Worm (Caenorhabditis elegans) whole organism, L1 larva: ENCODE measurements around the gene nos-1.

Experiments
- C34B4.2 ChIP-seq: sonication (generic microtip); optimal IDR thresholded peaks from 2 replicates; lab custom pipeline; 2017; ENCODE audit warnings: mild to moderate bottlenecking, missing genetic modification characterization, missing compliant biosample characterization
- alr-1 ChIP-seq: fragments of 200-800 bp; sonication (Bioruptor generic); optimal IDR thresholded peaks from 2 replicates; lab custom pipeline; 2018; ENCODE audit warnings: borderline replicate concordance, mild to moderate bottlenecking, missing genetic modification characterization, missing compliant biosample characterization
- ama-1 ChIP-seq: fragments of 150-350 bp; optimal IDR thresholded peaks from 2 replicates; lab custom pipeline; 2014
- blmp-1 ChIP-seq: fragments of 150-350 bp; optimal IDR thresholded peaks from 2 replicates; lab custom pipeline; 2014; ENCODE audit warnings: missing biosample characterization, missing genetic modification characterization
- ceh-63 ChIP-seq: fragments of 200-800 bp; sonication (Bioruptor generic); optimal IDR thresholded peaks from 2 replicates; lab custom pipeline; 2018; ENCODE audit warnings: mild to moderate bottlenecking, missing genetic modification characterization, missing compliant biosample characterization
- ceh-88 ChIP-seq: fragments of 200-800 bp; sonication (Bioruptor generic); IDR thresholded peaks from 2 replicates; pipeline ENCODE4 v1.3.6; 2022; ENCODE audit warnings: missing genetic modification characterization, missing compliant biosample characterization
- ceh-90 ChIP-seq: sonication (generic microtip); optimal IDR thresholded peaks from 2 replicates; lab custom pipeline; 2016; ENCODE audit warnings: missing genetic modification characterization, missing compliant biosample characterization
- efl-1 ChIP-seq, 4 experiments: fragments of 150-350 bp; optimal IDR thresholded peaks in 3 of 4; peaks in 1 of 4; 1 replicate in 1 of 4; 2 replicates in 3 of 4; lab custom pipeline; 2014; ENCODE audit warnings: missing biosample characterization in 2 of 4, missing genetic modification characterization in 2 of 4, missing genetic modification reagents in 2 of 4
- efl-3 ChIP-seq: fragments of 200-800 bp; sonication (Bioruptor generic); optimal IDR thresholded peaks from 2 replicates; lab custom pipeline; 2018; ENCODE audit warnings: mild to moderate bottlenecking, missing genetic modification characterization, missing compliant biosample characterization
- egl-27 ChIP-seq, 2 experiments: fragments of 150-350 bp in 1 of 2; sonication (generic microtip); optimal IDR thresholded peaks; 3 replicates each; lab custom pipeline; 2017 to 2018; ENCODE audit warnings: missing biosample characterization in 2 of 2, missing genetic modification characterization in 2 of 2, missing genetic modification reagents in 2 of 2
- ets-5 ChIP-seq: fragments of 200-800 bp; sonication (Bioruptor generic); IDR thresholded peaks from 2 replicates; pipeline ENCODE4 v1.3.6; 2022; ENCODE audit warnings: missing genetic modification characterization, missing compliant biosample characterization
- fkh-8 ChIP-seq: sonication (generic microtip); optimal IDR thresholded peaks from 2 replicates; lab custom pipeline; 2016; ENCODE audit warnings: mild to moderate bottlenecking, missing genetic modification characterization, missing compliant biosample characterization
- fos-1 ChIP-seq: fragments of 150-350 bp; optimal IDR thresholded peaks from 2 replicates; lab custom pipeline; 2014; ENCODE audit warnings: missing biosample characterization, missing genetic modification characterization
- hlh-4 ChIP-seq: sonication (generic microtip); optimal IDR thresholded peaks from 2 replicates; lab custom pipeline; 2016; ENCODE audit warnings: mild to moderate bottlenecking, missing genetic modification characterization, missing compliant biosample characterization
- hpl-2 ChIP-seq: fragments of 150-350 bp; optimal IDR thresholded peaks from 2 replicates; lab custom pipeline; 2014; ENCODE audit warnings: missing biosample characterization, missing genetic modification reagents, missing genetic modification characterization
- irx-1 ChIP-seq: sonication (generic microtip); optimal IDR thresholded peaks from 2 replicates; lab custom pipeline; 2016; ENCODE audit warnings: missing genetic modification characterization, missing compliant biosample characterization
- isw-1 ChIP-seq: fragments of 200-800 bp; sonication (Bioruptor generic); IDR thresholded peaks from 2 replicates; pipeline ENCODE4 v1.3.6; 2022; ENCODE audit warnings: missing genetic modification characterization, missing compliant biosample characterization
- jun-1 ChIP-seq: fragments of 150-350 bp; optimal IDR thresholded peaks from 2 replicates; lab custom pipeline; 2014; ENCODE audit warnings: missing biosample characterization, missing genetic modification reagents, missing genetic modification characterization
- lin-14 ChIP-seq: fragments of 200-800 bp; sonication (Bioruptor generic); optimal IDR thresholded peaks from 2 replicates; lab custom pipeline; 2018; ENCODE audit warnings: mild to moderate bottlenecking, missing genetic modification characterization, moderate library complexity, missing compliant biosample characterization
- lin-35 ChIP-seq, 2 experiments: fragments of 150-350 bp; optimal IDR thresholded peaks; 2 replicates each; lab custom pipeline; 2014; ENCODE audit warnings: missing biosample characterization in 2 of 2, missing genetic modification characterization in 2 of 2, missing genetic modification reagents in 2 of 2
- lin-39 ChIP-seq: fragments of 150-350 bp; optimal IDR thresholded peaks from 2 replicates; lab custom pipeline; 2014; ENCODE audit warnings: missing biosample characterization, missing genetic modification reagents, missing genetic modification characterization
- mdl-1 ChIP-seq, 2 experiments: fragments of 150-350 bp; optimal IDR thresholded peaks; 2 replicates each; lab custom pipeline; 2014 to 2017; ENCODE audit warnings: missing biosample characterization in 2 of 2, missing genetic modification characterization in 2 of 2, inconsistent platforms in 1 of 2
- mef-2 ChIP-seq: fragments of 150-350 bp; optimal IDR thresholded peaks from 2 replicates; lab custom pipeline; 2014; ENCODE audit warnings: missing biosample characterization, missing genetic modification characterization
- nhr-28 ChIP-seq: fragments of 150-350 bp; optimal IDR thresholded peaks from 2 replicates; lab custom pipeline; 2014; ENCODE audit warnings: missing biosample characterization, missing genetic modification characterization
- nhr-47 ChIP-seq: sonication (generic microtip); optimal IDR thresholded peaks from 2 replicates; lab custom pipeline; 2016; ENCODE audit warnings: mild to moderate bottlenecking, missing genetic modification characterization, moderate library complexity, missing compliant biosample characterization
- nhr-90 ChIP-seq: sonication (generic microtip); optimal IDR thresholded peaks from 2 replicates; lab custom pipeline; 2016; ENCODE audit warnings: mild to moderate bottlenecking, missing genetic modification characterization, missing compliant biosample characterization; ENCODE audit not compliant: poor library complexity
- pag-3 ChIP-seq: sonication (generic microtip); optimal IDR thresholded peaks from 2 replicates; lab custom pipeline; 2017; ENCODE audit warnings: missing genetic modification characterization, mild to moderate bottlenecking, missing compliant biosample characterization, antibody characterized with exemption, borderline replicate concordance; ENCODE audit not compliant: insufficient read depth
- rnt-1 ChIP-seq: sonication (generic microtip); optimal IDR thresholded peaks from 2 replicates; lab custom pipeline; 2016; ENCODE audit warnings: mild to moderate bottlenecking, missing genetic modification characterization, moderate library complexity, missing compliant biosample characterization
- snu-23 ChIP-seq: sonication (generic microtip); optimal IDR thresholded peaks from 2 replicates; lab custom pipeline; 2016; ENCODE audit warnings: missing genetic modification characterization, missing compliant biosample characterization
- sptf-1 ChIP-seq: fragments of 150-350 bp; optimal IDR thresholded peaks from 2 replicates; lab custom pipeline; 2014; ENCODE audit warnings: missing biosample characterization, missing genetic modification characterization
- sup-37 ChIP-seq: fragments of 200-800 bp; sonication (Bioruptor generic); optimal IDR thresholded peaks from 2 replicates; lab custom pipeline; 2018; ENCODE audit warnings: mild to moderate bottlenecking, missing genetic modification characterization, missing compliant biosample characterization
- tbx-2 ChIP-seq: sonication (generic microtip); optimal IDR thresholded peaks from 2 replicates; lab custom pipeline; 2016; ENCODE audit warnings: missing genetic modification characterization, missing compliant biosample characterization
- tlp-1 ChIP-seq: fragments of 150-350 bp; optimal IDR thresholded peaks from 2 replicates; lab custom pipeline; 2014; ENCODE audit warnings: missing biosample characterization, missing genetic modification characterization
- unc-62 ChIP-seq: fragments of 150-350 bp; optimal IDR thresholded peaks from 2 replicates; lab custom pipeline; 2014; ENCODE audit warnings: missing biosample characterization, missing genetic modification reagents, missing genetic modification characterization
- unc-86 ChIP-seq: sonication (generic microtip); optimal IDR thresholded peaks from 2 replicates; lab custom pipeline; 2016; ENCODE audit warnings: missing genetic modification characterization, missing compliant biosample characterization
- xbp-1 ChIP-seq: sonication (generic microtip); optimal IDR thresholded peaks from 2 replicates; lab custom pipeline; 2016; ENCODE audit warnings: missing genetic modification characterization, missing compliant biosample characterization
- zip-4 ChIP-seq: fragments of 200-800 bp; sonication (Bioruptor generic); optimal IDR thresholded peaks from 2 replicates; lab custom pipeline; 2018; ENCODE audit warnings: mild to moderate bottlenecking, missing genetic modification characterization, moderate library complexity, missing compliant biosample characterization
- ztf-4 ChIP-seq: fragments of 150-350 bp; optimal IDR thresholded peaks from 2 replicates; lab custom pipeline; 2014; ENCODE audit warnings: missing biosample characterization, missing genetic modification characterization

Gene nos-1

ce11 chrII:10970625-10971024 is 17.7 kb upstream of the nos-1 start (continued):
- TF ChIP-seq unc-86: peak; percentile 29
- no peak for TF ChIP-seq unc-62 (GFP tag; lab: Kevin White, UChicago)
- TF ChIP-seq xbp-1 (tag; lab: Kevin White, UChicago): no peak
- no peak for TF ChIP-seq ztf-4 (tag; lab: Kevin White, UChicago)
- TF ChIP-seq nhr-47 (tag; lab: Kevin White, UChicago): peak; percentile 27
- no peak for TF ChIP-seq fkh-8 (tag; lab: Kevin White, UChicago)
- no peak for TF ChIP-seq snu-23 (GFP tag; lab: Kevin White, UChicago)
- TF ChIP-seq fos-1 (tag; lab: Kevin White, UChicago): no peak
- no peak for TF ChIP-seq egl-27 (tag; optimal IDR thresholded peaks at IDR 0.05; lab: Kevin White, UChicago)
- TF ChIP-seq ama-1 (lab: Kevin White, UChicago): no peak
- peak; percentile 21 for TF ChIP-seq lin-14 (GFP tag; lab: Kevin White, UChicago)
- TF ChIP-seq efl-3 (GFP tag; lab: Kevin White, UChicago): no peak
- no peak for TF ChIP-seq rnt-1 (tag; lab: Kevin White, UChicago)
- TF ChIP-seq lin-39 (tag; lab: Kevin White, UChicago): no peak
- TF ChIP-seq isw-1 (GFP tag; lab: Robert Waterston, UW): no peak

DNA sequence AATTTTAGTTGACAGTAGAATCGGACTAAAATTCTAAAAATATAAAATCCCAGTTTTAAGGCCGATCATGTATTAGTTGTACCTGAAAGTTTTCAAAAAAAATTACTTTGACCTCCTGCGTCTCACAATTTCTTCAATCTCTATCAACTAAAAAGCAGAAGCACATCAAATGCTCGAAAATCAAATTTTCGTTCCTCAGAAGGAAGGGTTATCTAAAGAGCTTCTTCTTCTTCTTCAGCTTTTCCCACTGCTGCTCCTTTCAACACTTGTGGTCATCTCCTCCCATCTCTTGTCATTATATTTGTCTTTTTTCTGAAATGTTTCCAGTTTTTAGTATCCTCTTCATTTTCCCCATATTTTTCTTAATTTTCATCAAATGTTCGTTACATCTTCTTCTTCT is 11.8 kb upstream of the nos-1 start:
- TF ChIP-seq mdl-1 (tag; optimal IDR thresholded peaks at IDR 0.05; lab: Kevin White, UChicago): no peak
- TF ChIP-seq ceh-63 (GFP tag; lab: Kevin White, UChicago): no peak
- no peak for TF ChIP-seq tbx-2 (tag; lab: Kevin White, UChicago)
- no peak for TF ChIP-seq fos-1 (tag; lab: Kevin White, UChicago)
- TF ChIP-seq zip-4: no peak
- TF ChIP-seq tlp-1 (tag; lab: Kevin White, UChicago): no peak
- TF ChIP-seq lin-14 (GFP tag; lab: Kevin White, UChicago): peak; percentile 6
- no peak for TF ChIP-seq jun-1 (tag; lab: Kevin White, UChicago)

DNA sequence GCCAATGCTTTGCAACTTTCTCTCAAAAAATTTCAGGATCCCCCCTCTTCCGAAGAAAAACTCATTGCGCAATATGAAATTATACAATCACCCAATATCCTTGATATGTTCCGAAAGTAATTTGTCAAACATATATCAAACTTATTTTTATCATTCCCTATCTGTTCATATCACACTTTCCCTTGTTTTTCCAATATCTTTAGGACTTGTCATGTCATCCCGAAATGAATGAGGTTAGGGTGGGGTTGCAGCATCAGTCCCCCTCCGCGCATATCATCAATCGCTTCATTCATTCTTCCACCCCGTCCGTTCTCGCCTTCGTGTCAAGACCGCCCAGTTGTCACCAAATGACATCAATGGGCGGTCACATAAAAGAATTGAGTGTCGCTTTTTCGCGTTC is 6.7 kb upstream of the nos-1 start:
- TF ChIP-seq hpl-2 (GFP tag; lab: Kevin White, UChicago) (no peak), blmp-1 (tag; lab: Kevin White, UChicago) (peak; percentile 69), ama-1 (lab: Kevin White, UChicago) (no peak)

- no peak for TF ChIP-seq hlh-4 (tag; lab: Kevin White, UChicago)
- TF ChIP-seq lin-35 (GFP tag; optimal IDR thresholded peaks at IDR 0.05; lab: Kevin White, UChicago): no peak
- TF ChIP-seq C34B4.2 (tag; lab: Kevin White, UChicago): no peak
- no peak for TF ChIP-seq lin-14 (GFP tag; lab: Kevin White, UChicago)
- TF ChIP-seq nhr-28: no peak
- no peak for TF ChIP-seq xbp-1 (tag; lab: Kevin White, UChicago)
- no peak for TF ChIP-seq nhr-90
- no peak for TF ChIP-seq sptf-1
- no peak for TF ChIP-seq efl-1 (optimal IDR thresholded peaks at IDR 0.05; lab: Kevin White, UChicago)
- no peak for TF ChIP-seq efl-1 (GFP tag; optimal IDR thresholded peaks at IDR 0.05 in 1 of 2; lab: Kevin White, UChicago)
- no peak for TF ChIP-seq tlp-1 (tag; lab: Kevin White, UChicago)
- TF ChIP-seq mef-2 (tag; lab: Kevin White, UChicago): no peak
- TF ChIP-seq pag-3 (tag; lab: Kevin White, UChicago): no peak
- TF ChIP-seq ets-5 (GFP tag; lab: Robert Waterston, UW): no peak
- no peak for TF ChIP-seq efl-3 (GFP tag; lab: Kevin White, UChicago)
- TF ChIP-seq ceh-90 (tag; lab: Kevin White, UChicago): no peak
- TF ChIP-seq sup-37: no peak
- TF ChIP-seq irx-1 (tag; lab: Kevin White, UChicago): no peak
- TF ChIP-seq ceh-88: no peak
- no peak for TF ChIP-seq alr-1 (tag; lab: Kevin White, UChicago)
- TF ChIP-seq nhr-47 (tag; lab: Kevin White, UChicago): no peak
Measured at ce11 chrII:10959138-10959537, 6.2 kb upstream of the nos-1 start.
